Worm (Caenorhabditis elegans) whole organism, L3 larva: ENCODE data around the gene ugt-52.

Experiments
- R02D3.7 ChIP-seq: fragments of 150-350 bp; optimal IDR thresholded peaks from 2 replicates; lab custom pipeline; 2014; ENCODE audit warnings: missing biosample characterization, missing genetic modification characterization
- ceh-16 ChIP-seq: sonication (generic microtip); optimal IDR thresholded peaks from 2 replicates; lab custom pipeline; 2017; ENCODE audit warnings: missing biosample characterization, missing genetic modification characterization
- ceh-82 ChIP-seq: fragments of 150-350 bp; optimal IDR thresholded peaks from 2 replicates; lab custom pipeline; 2014; ENCODE audit warnings: missing biosample characterization, missing genetic modification characterization
- egl-27 ChIP-seq: sonication (generic microtip); optimal IDR thresholded peaks from 4 replicates; lab custom pipeline; 2017; ENCODE audit warnings: missing biosample characterization, missing genetic modification reagents, missing genetic modification characterization
- elt-3 ChIP-seq, 3 experiments: fragments of 150-350 bp in 1 of 3; sonication (generic microtip) in 2 of 3; optimal IDR thresholded peaks; 2 replicates in 2 of 3; 4 replicates in 1 of 3; lab custom pipeline; 2014 to 2017; ENCODE audit warnings: missing biosample characterization in 3 of 3, missing genetic modification characterization in 3 of 3
- nhr-11 ChIP-seq: fragments of 150-350 bp; optimal IDR thresholded peaks from 2 replicates; lab custom pipeline; 2014; ENCODE audit warnings: missing biosample characterization, missing genetic modification characterization
- nhr-77 ChIP-seq: fragments of 150-350 bp; optimal IDR thresholded peaks from 2 replicates; lab custom pipeline; 2014; ENCODE audit warnings: missing biosample characterization, missing genetic modification characterization
- skn-1 ChIP-seq: fragments of 150-350 bp; optimal IDR thresholded peaks from 2 replicates; lab custom pipeline; 2014; ENCODE audit warnings: missing biosample characterization, missing genetic modification characterization
- unc-39 ChIP-seq: sonication (generic microtip); optimal IDR thresholded peaks from 4 replicates; lab custom pipeline; 2017; ENCODE audit warnings: missing biosample characterization, missing genetic modification characterization
- unc-62 ChIP-seq: fragments of 150-350 bp; sonication (generic microtip); optimal IDR thresholded peaks from 4 replicates; lab custom pipeline; 2014; ENCODE audit warnings: missing biosample characterization, missing genetic modification reagents, missing genetic modification characterization

ce11 chrIV:763377-764063 lies 15.1 kb upstream of the ugt-52 start, which contains the start of gene col-103:
- TF ChIP-seq elt-3 (tag; optimal IDR thresholded peaks at IDR 0.05; lab: Kevin White, UChicago) (no peak), R02D3.7 (tag; lab: Kevin White, UChicago) (no peak), skn-1 (tag; lab: Kevin White, UChicago) (no peak), egl-27 (tag; lab: Kevin White, UChicago) (no peak), ceh-16 (tag; lab: Kevin White, UChicago) (no peak), unc-62 (peak; percentile 14), unc-39 (tag; lab: Kevin White, UChicago) (no peak), nhr-11 (tag; lab: Kevin White, UChicago) (no peak), nhr-77 (no peak), ceh-82 (tag; lab: Kevin White, UChicago) (no peak)
